Worm (Caenorhabditis elegans) whole organism, L3 larva: ENCODE results near the gene str-155.

Source experiments
- aly-2 ChIP-seq: fragments of 150-350 bp; optimal IDR thresholded peaks from 2 replicates; lab custom pipeline; 2014; ENCODE audit warnings: missing biosample characterization, missing genetic modification characterization
- mdl-1 ChIP-seq: fragments of 150-350 bp; optimal IDR thresholded peaks from 2 replicates; lab custom pipeline; 2014; ENCODE audit warnings: missing biosample characterization, missing genetic modification characterization
- nhr-237 ChIP-seq: fragments of 150-350 bp; optimal IDR thresholded peaks from 2 replicates; lab custom pipeline; 2014; ENCODE audit warnings: missing biosample characterization, missing genetic modification characterization
- ztf-11 ChIP-seq: fragments of 150-350 bp; optimal IDR thresholded peaks from 2 replicates; lab custom pipeline; 2014; ENCODE audit warnings: missing biosample characterization, missing genetic modification characterization

ce11 chrIV:4890543-4890942 lies 25.2 kb upstream of the str-155 start, which contains the start of gene T08B6.9:
- no peak for TF ChIP-seq nhr-237 (tag; lab: Kevin White, UChicago)
- TF ChIP-seq ztf-11 (tag; lab: Kevin White, UChicago), result no peak
- no peak for TF ChIP-seq aly-2
- no peak for TF ChIP-seq mdl-1 (tag; lab: Kevin White, UChicago)
